Worm (Caenorhabditis elegans) whole organism, L2 larva: ENCODE results near the gene col-135.

ENCODE experiments used
- F13H6.1 ChIP-seq: sonication (generic microtip); optimal IDR thresholded peaks from 2 replicates; lab custom pipeline; 2016; ENCODE audit warnings: missing genetic modification characterization, missing compliant biosample characterization
- egl-27 ChIP-seq: sonication (generic microtip); optimal IDR thresholded peaks from 3 replicates; lab custom pipeline; 2017; ENCODE audit warnings: missing biosample characterization, missing genetic modification reagents, missing genetic modification characterization
- nhr-237 ChIP-seq: fragments of 150-350 bp; optimal IDR thresholded peaks from 2 replicates; lab custom pipeline; 2014; ENCODE audit warnings: missing biosample characterization, missing genetic modification characterization
- nhr-6 ChIP-seq: fragments of 150-350 bp; optimal IDR thresholded peaks from 2 replicates; lab custom pipeline; 2014; ENCODE audit warnings: missing biosample characterization, missing genetic modification characterization

- TF ChIP-seq egl-27 (no peak), nhr-6 (no peak), nhr-237 (tag; lab: Kevin White, UChicago) (no peak), F13H6.1 (tag; lab: Kevin White, UChicago) (no peak)
These were observed 18.5 kb downstream of the col-135 start, which contains the start of gene M199.134 for ce11 chrIV:15113117-15113516.
